Worm (Caenorhabditis elegans): ENCODE data around the gene ubc-18.

Gene ubc-18

ce11 chrIII:7080689-7081088 is 12.3 kb upstream of the ubc-18 start, which contains the start of gene ZK418.7:
Gene ZK418.7 (minus strand): TSS chrIII:7080789.
- TF ChIP-seq med-1 (GFP tag; optimal IDR thresholded peaks at IDR 0.05; ENCODE audit: insufficient read depth) (no peak), cog-1 (tag; optimal IDR thresholded peaks at IDR 0.05) (no peak), ref-1 (GFP tag; conservative IDR thresholded peaks at IDR 0.05) (no peak), T22C8.4 (GFP tag; IDR thresholded peaks at IDR 0.05) (no peak), klf-2 (GFP tag; conservative IDR thresholded peaks at IDR 0.05) (no peak), ztf-29 (GFP tag; IDR thresholded peaks at IDR 0.05) (no peak), tab-1 (GFP tag; IDR thresholded peaks at IDR 0.05) (no peak), ztf-23 (GFP tag; IDR thresholded peaks at IDR 0.05) (no peak), flt-1 (GFP tag; IDR thresholded peaks at IDR 0.05) (no peak)

- no peak for TF ChIP-seq tab-1 (GFP tag; IDR thresholded peaks at IDR 0.05)
Observed at ce11 chrIII:7078737-7079136, 10.4 kb upstream of the ubc-18 start, which contains the start of gene ZK418.6. Gene ZK418.6 (minus strand): TSS chrIII:7078837.

- no peak for TF ChIP-seq flt-1 (GFP tag; IDR thresholded peaks at IDR 0.05)
- TF ChIP-seq cog-1 (tag; optimal IDR thresholded peaks at IDR 0.05), result no peak
- TF ChIP-seq tab-1 (GFP tag; IDR thresholded peaks at IDR 0.05), result no peak
- no peak for TF ChIP-seq ref-1 (GFP tag; conservative IDR thresholded peaks at IDR 0.05)
- no peak for TF ChIP-seq klf-2 (GFP tag; conservative IDR thresholded peaks at IDR 0.05)
- TF ChIP-seq ztf-29 (GFP tag; IDR thresholded peaks at IDR 0.05), result no peak
- TF ChIP-seq med-1 (GFP tag; optimal IDR thresholded peaks at IDR 0.05; ENCODE audit: insufficient read depth), result no peak
- TF ChIP-seq T22C8.4 (GFP tag; IDR thresholded peaks at IDR 0.05), result no peak
- TF ChIP-seq ztf-23 (GFP tag; IDR thresholded peaks at IDR 0.05), result no peak
Observed at ce11 chrIII:7076386-7076785, 8.0 kb upstream of the ubc-18 start, which contains the start of gene ZK418.13. Gene ZK418.13 (minus strand): TSS chrIII:7076486.

ce11 chrIII:7073801-7074386 is 5.5 kb upstream of the ubc-18 start, which contains the start of gene ZK418.5:
Gene ZK418.5 (minus strand): TSS chrIII:7073851.
- TF ChIP-seq flt-1 (GFP tag; IDR thresholded peaks at IDR 0.05) (no peak), T22C8.4 (GFP tag; IDR thresholded peaks at IDR 0.05) (no peak), klf-2 (GFP tag; conservative IDR thresholded peaks at IDR 0.05) (no peak), ztf-29 (GFP tag; IDR thresholded peaks at IDR 0.05) (no peak), ref-1 (GFP tag; conservative IDR thresholded peaks at IDR 0.05) (no peak), tab-1 (GFP tag; IDR thresholded peaks at IDR 0.05) (no peak), cog-1 (tag; optimal IDR thresholded peaks at IDR 0.05) (no peak), med-1 (GFP tag; optimal IDR thresholded peaks at IDR 0.05; ENCODE audit: insufficient read depth) (no peak), ztf-23 (GFP tag; IDR thresholded peaks at IDR 0.05) (no peak)

- TF ChIP-seq med-1 (GFP tag; optimal IDR thresholded peaks at IDR 0.05; ENCODE audit: insufficient read depth) (no peak), ztf-23 (GFP tag; IDR thresholded peaks at IDR 0.05) (no peak), flt-1 (GFP tag; IDR thresholded peaks at IDR 0.05) (no peak), ref-1 (GFP tag; conservative IDR thresholded peaks at IDR 0.05) (no peak), cog-1 (tag; optimal IDR thresholded peaks at IDR 0.05) (no peak), T22C8.4 (GFP tag; IDR thresholded peaks at IDR 0.05) (no peak), tab-1 (GFP tag; IDR thresholded peaks at IDR 0.05) (no peak), klf-2 (GFP tag; conservative IDR thresholded peaks at IDR 0.05) (no peak), ztf-29 (GFP tag; IDR thresholded peaks at IDR 0.05) (no peak)
Observed at ce11 chrIII:7072452-7072851, 4.1 kb upstream of the ubc-18 start, which contains the start of gene lin-37. Gene lin-37 (minus strand): TSS chrIII:7072552.

- TF ChIP-seq T22C8.4 (GFP tag; IDR thresholded peaks at IDR 0.05) (no peak), cog-1 (tag; optimal IDR thresholded peaks at IDR 0.05) (no peak), tab-1 (GFP tag; IDR thresholded peaks at IDR 0.05) (no peak), ref-1 (GFP tag; conservative IDR thresholded peaks at IDR 0.05) (no peak), ztf-29 (GFP tag; IDR thresholded peaks at IDR 0.05) (no peak), ztf-23 (GFP tag; IDR thresholded peaks at IDR 0.05) (no peak), med-1 (GFP tag; optimal IDR thresholded peaks at IDR 0.05; ENCODE audit: insufficient read depth) (no peak), flt-1 (GFP tag; IDR thresholded peaks at IDR 0.05) (no peak), klf-2 (GFP tag; conservative IDR thresholded peaks at IDR 0.05) (no peak)
Observed at ce11 chrIII:7069981-7070380, 1.6 kb upstream of the ubc-18 start, which contains the start of gene tmem-17. Gene tmem-17 (plus strand): TSS chrIII:7070281.

ce11 chrIII:7067385-7067896 is 929 bp downstream of the ubc-18 start, which contains the start of gene ger-1:
Gene ger-1 (minus strand): TSS chrIII:7067477.
- no peak for TF ChIP-seq ztf-23 (GFP tag; IDR thresholded peaks at IDR 0.05)
- TF ChIP-seq ref-1 (GFP tag; conservative IDR thresholded peaks at IDR 0.05), result no peak
- no peak for TF ChIP-seq klf-2 (GFP tag; conservative IDR thresholded peaks at IDR 0.05)
- no peak for TF ChIP-seq T22C8.4 (GFP tag; IDR thresholded peaks at IDR 0.05)
- no peak for TF ChIP-seq tab-1 (GFP tag; IDR thresholded peaks at IDR 0.05)
- TF ChIP-seq cog-1 (tag; optimal IDR thresholded peaks at IDR 0.05), result no peak
- TF ChIP-seq ztf-29 (GFP tag; IDR thresholded peaks at IDR 0.05), result no peak
- no peak for TF ChIP-seq med-1 (GFP tag; optimal IDR thresholded peaks at IDR 0.05; ENCODE audit: insufficient read depth)

ce11 chrIII:7064185-7064584 is 4.2 kb downstream of the ubc-18 start, which contains the start of gene R01H2.4:
Gene R01H2.4 (minus strand): TSS chrIII:7064285.
- TF ChIP-seq cog-1 (tag; optimal IDR thresholded peaks at IDR 0.05) (no peak), tab-1 (GFP tag; IDR thresholded peaks at IDR 0.05) (no peak), klf-2 (GFP tag; conservative IDR thresholded peaks at IDR 0.05) (no peak), med-1 (GFP tag; optimal IDR thresholded peaks at IDR 0.05; ENCODE audit: insufficient read depth) (no peak), flt-1 (GFP tag; IDR thresholded peaks at IDR 0.05) (no peak), ref-1 (GFP tag; conservative IDR thresholded peaks at IDR 0.05) (no peak), ztf-23 (GFP tag; IDR thresholded peaks at IDR 0.05) (no peak), T22C8.4 (GFP tag; IDR thresholded peaks at IDR 0.05) (no peak)

- TF ChIP-seq T22C8.4 (GFP tag; IDR thresholded peaks at IDR 0.05) (no peak), ztf-23 (GFP tag; IDR thresholded peaks at IDR 0.05) (no peak), ref-1 (GFP tag; conservative IDR thresholded peaks at IDR 0.05) (no peak), cog-1 (tag; optimal IDR thresholded peaks at IDR 0.05) (no peak), flt-1 (GFP tag; IDR thresholded peaks at IDR 0.05) (no peak), tab-1 (GFP tag; IDR thresholded peaks at IDR 0.05) (no peak), ztf-29 (GFP tag; IDR thresholded peaks at IDR 0.05) (no peak), med-1 (GFP tag; optimal IDR thresholded peaks at IDR 0.05; ENCODE audit: insufficient read depth) (no peak), klf-2 (GFP tag; conservative IDR thresholded peaks at IDR 0.05) (no peak)
Observed at ce11 chrIII:7063061-7063460, 5.3 kb downstream of the ubc-18 start.

Measured in whole organism, midembryonic.